Worm (Caenorhabditis elegans) whole organism, dauer: ENCODE results near the gene swt-6.

Experiments
- unc-62 ChIP-seq: sonication (generic microtip); optimal IDR thresholded peaks from 2 replicates; lab custom pipeline; 2017; ENCODE audit warnings: missing biosample characterization, missing genetic modification reagents, missing genetic modification characterization

The swt-6 gene

DNA sequence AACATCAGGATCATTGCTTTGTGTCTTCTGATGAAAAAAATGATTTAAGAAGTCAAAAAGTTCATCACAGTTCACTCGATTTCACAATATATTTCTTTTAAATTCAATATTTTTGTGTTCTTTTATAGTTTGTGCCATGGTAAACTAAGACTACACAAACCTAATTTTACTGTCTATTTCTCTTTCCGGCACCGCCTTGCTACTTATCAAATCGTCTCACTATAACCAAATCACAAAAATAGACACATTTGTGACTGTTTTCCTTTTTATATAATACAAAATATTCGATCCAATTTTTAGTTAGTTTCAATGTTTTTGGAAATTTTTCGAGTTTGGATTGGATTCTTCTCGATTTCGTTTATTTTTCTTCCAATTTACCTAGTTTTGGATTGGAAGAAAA lies at the start of gene swt-6:
Gene swt-6, plus strand, starts transcription at position 301 of the 400 bp plus-strand sequence.
- TF ChIP-seq unc-62 (GFP tag; lab: Kevin White, UChicago), result no peak

DNA sequence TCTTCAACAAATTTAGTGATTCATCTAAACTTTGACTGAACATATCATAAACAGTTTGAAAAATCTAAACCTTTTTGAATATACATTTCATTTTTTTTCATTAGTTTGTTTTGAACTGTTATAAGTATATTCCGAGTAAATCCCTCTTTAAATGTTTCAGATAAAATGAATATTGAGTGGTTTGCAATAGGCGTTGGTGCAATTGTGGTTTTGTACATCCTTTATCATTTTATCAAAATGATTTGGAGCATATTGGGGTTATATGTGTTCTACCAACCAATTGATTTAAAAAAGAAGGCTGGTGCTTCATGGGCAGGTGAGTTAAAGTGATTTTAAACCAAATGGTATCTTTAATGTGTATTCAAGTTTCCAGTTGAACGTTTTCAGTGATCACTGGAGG lies 49.7 kb upstream of the swt-6 start, which contains the start of gene stdh-3:
Gene stdh-3, plus strand, starts transcription at position 166 of the 400 bp plus-strand sequence.
- TF ChIP-seq unc-62 (GFP tag; lab: Kevin White, UChicago), result no peak

DNA sequence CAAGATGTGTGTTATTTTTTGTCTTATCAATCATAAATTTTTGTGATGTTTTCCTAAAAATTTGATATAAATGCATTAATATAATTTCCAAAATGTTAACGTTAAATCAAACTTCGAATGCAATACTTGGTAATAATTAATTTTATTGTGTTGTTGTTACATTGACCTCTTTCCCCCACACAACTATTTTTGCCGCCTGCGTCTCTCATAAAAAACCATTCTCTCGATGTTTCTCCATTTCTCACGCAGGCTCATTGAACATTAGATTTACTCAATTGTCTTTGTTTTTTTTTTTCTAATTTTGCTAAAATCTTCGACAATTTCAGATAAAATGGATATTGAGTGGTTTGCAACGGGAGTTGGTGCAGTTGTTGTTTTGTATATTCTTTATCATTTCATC lies 48.0 kb upstream of the swt-6 start, which contains the start of gene stdh-1:
Gene stdh-1, plus strand, starts transcription at position 327 of the 400 bp plus-strand sequence.
- no peak for TF ChIP-seq unc-62 (GFP tag; lab: Kevin White, UChicago)

DNA sequence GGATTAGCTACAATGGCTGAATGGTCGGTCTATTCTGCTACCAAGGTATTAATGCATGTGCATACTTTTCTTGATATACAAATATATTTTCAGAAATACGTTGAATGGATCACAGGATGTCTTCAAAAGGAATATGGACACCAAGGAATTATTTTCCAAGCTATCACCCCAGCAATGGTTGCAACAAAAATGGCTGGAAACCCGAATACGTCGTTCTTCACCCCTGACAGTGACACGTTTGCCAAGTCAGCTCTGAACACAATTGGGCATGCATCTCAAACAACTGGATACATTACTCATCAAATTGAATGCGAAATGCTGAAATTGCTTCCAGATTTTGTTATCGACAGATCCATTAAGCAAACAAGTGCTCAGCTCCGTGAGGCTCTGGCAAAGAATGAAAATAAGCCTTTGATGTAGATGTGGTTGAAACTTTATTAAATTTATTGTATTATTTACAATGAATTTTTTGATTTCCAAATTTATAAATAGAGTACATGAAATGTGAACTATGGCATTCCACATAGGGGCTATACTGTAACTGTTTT lies 46.5 kb upstream of the swt-6 start:
- no peak for TF ChIP-seq unc-62 (GFP tag; lab: Kevin White, UChicago)

DNA sequence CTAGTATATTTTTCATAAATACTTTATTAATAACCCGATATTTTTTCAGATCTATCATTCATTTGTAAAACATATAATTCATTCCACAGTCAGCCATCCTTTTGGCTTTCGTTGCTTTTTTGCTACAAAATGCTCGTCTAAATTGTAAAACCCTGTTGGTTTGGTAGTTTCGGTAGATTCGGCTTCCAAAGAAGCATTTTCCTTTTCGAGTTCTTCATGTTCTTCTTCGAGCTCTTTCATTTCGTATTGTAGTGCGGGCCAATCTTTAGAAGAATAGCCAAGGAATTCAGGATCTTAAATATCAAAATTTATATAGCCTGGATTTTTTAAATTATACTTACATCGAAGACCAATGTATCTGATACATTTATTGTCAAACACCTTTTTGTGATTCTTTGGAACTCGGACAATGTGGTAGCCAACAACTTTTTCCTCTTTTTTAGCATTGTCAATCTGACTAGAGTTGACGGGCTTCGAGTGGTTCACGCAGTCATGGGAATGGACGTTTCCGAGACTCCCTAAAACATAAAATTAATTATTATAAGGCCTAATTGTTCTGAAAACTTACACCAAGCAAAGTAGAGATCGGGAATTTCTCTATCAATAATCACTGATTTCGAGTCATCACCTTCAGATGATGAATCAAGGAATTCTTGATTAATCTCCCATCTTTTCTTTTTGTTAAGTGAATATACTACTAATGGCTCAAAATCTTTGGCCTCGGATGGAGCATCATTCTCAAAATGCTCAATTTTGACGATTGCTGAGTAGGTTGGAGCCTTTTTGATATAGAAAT lies 45.8 kb upstream of the swt-6 start:
- TF ChIP-seq unc-62 (GFP tag; lab: Kevin White, UChicago), result no peak

DNA sequence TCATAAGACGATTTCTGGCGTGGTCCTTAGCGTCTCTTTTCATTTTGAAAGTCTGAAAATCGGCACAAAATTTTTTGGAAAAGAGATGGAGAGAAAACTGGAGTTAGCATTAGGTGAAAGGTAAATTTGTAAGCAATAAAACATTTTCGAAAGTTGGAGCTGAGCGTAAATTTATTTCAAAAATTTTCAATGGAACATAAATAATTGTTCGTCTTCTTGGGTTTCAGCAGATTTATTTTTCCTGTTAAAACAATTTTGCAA lies 45.3 kb upstream of the swt-6 start, which contains the start of gene C06B3.6:
Gene C06B3.6, minus strand, starts transcription at position 52 of the 261 bp plus-strand sequence.
- TF ChIP-seq unc-62 (GFP tag; lab: Kevin White, UChicago), result no peak

DNA sequence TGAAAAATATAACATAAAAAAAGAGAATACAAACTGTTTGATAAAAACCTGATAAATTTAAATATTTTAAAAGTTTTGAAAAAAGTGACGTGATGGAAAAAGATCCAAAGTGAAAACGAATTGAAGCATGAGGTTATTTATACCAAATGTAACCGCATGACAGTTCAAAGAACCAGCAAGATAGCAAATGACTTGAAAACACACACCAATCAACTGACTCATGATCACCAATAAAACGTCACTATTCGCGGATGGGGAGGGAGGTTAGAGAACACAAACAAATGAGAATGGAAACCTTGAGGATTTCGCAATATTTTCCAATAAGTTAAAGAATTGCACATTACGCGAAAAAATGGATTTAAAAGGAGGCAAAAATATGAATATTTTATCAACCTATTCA lies 44.8 kb upstream of the swt-6 start, which contains the start of gene C06B3.7:
Gene C06B3.7, plus strand, starts transcription at position 287 of the 400 bp plus-strand sequence.
- no peak for TF ChIP-seq unc-62 (GFP tag; lab: Kevin White, UChicago)

DNA sequence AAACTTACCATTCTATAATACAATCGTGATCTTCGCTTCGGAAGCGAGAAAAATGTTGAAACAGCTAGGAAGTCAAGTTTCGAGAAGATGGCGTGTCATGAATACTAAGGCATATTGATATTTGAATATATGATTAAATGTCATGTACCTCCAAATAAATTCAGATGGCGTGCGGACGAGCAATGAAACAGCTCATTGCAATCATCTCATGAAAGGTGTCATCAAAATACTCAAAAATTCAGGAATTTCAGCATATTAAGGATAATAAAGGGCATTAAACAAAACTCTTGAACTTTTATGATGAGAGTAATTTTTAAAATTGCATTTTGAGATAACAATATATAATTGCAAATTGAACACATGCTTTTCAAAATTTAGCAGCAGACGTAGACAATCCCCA lies 38.8 kb upstream of the swt-6 start, which contains the start of gene gcy-32:
Gene gcy-32, minus strand, starts transcription at position 101 of the 400 bp plus-strand sequence.
- TF ChIP-seq unc-62 (GFP tag; lab: Kevin White, UChicago), result no peak

DNA sequence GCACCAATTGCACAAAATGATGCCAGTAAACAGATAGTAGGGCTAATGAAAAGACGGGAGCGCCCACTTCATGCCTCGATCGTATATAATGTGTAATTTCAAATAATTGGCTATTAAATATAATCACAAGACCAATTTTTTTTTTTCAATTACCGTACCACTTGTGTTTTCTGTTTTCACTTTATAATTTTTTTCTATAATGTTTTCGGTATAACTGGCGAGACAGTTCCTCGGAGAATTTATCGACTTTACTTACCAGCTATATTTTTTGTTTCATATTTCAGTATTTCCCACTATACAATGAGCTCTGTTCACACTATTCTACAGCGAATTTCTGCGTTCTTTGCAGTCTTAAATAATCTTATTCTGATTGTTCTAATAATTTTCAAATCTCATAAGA lies 38.0 kb upstream of the swt-6 start, which contains the start of gene str-252:
Gene str-252, plus strand, starts transcription at position 301 of the 400 bp plus-strand sequence.
- TF ChIP-seq unc-62 (GFP tag; lab: Kevin White, UChicago), result no peak

DNA sequence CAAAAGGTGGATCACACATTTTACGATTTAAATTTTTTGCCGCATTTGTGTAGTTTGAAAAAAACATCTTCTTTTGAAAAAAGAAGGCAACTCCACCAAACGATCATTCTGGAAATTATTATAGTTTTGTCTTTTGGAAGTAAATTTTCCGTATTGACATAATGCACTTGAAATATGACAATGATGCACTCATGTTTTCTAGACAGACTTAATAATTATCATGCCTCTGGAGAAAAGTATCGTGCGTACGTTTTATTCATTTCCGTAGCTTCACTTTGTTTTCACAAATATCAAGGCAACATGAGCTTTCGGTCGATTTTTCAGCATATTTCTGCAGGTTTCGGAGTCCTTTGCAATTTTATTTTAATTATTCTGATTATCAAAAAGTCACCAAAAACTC lies 35.8 kb upstream of the swt-6 start, which contains the start of gene str-250:
Gene str-250, plus strand, starts transcription at position 301 of the 400 bp plus-strand sequence.
- TF ChIP-seq unc-62 (GFP tag; lab: Kevin White, UChicago), result no peak

DNA sequence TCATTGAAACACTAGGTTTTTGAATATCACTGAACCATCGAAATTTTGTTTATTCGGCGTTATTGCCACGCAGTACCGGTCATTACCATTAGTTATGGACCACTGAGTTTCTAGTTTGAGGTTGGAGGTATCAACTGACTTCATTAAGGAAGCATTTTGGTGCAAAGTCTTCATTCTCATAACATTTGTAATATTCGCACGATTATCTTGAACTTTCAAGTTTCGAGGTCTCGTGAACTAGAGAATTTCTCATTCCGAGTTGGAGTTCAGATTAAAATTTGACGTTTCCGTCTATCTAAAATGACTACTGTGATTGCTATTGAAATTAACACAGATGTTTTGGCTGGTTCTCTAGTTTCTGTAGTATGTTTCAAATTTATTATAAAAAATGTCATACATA lies 33.4 kb upstream of the swt-6 start, which contains the start of gene srx-42:
Gene srx-42, plus strand, starts transcription at position 301 of the 400 bp plus-strand sequence.
- TF ChIP-seq unc-62 (GFP tag; lab: Kevin White, UChicago), result no peak

DNA sequence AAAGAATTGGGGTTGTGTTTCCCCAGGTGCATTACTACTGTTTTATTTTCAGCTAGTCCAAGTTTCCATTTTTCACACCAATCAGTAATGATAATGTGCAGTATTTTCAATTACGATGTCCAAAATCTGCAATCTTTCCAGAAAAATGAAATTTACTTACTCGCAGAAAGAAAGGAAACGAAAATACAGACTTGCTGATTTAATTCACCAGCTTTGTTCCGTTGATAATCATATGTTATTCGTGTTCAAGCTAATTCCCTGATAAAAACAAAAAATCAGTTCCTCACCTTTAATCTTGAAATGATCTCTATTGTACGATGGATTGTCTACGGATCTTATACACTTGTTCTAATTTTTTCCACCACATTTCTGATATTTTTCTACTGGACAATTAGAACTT lies 30.3 kb upstream of the swt-6 start, which contains the start of gene srxa-11:
Gene srxa-11, plus strand, starts transcription at position 301 of the 400 bp plus-strand sequence.
- no peak for TF ChIP-seq unc-62 (GFP tag; lab: Kevin White, UChicago)

DNA sequence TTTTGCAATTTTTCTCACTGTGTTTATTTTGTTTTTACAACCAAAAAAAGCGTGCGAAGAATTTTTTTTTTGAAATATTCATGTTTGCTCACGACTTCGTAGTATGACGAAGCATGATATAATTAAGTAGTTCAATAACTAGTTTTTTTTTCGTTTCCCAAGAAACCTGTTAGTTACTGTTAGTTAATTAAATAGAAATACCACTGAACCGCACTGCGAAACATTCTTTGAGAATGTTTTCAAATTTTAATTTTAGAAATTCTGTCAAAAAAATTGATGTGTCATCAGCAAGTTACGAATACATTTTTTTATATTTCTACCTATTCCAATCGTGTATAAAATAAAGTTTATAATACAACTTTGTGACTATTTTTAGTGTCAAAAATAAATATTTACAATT lies 27.8 kb upstream of the swt-6 start, which contains the start of gene srxa-12:
Gene srxa-12, plus strand, starts transcription at position 301 of the 400 bp plus-strand sequence.
- no peak for TF ChIP-seq unc-62 (GFP tag; lab: Kevin White, UChicago)

DNA sequence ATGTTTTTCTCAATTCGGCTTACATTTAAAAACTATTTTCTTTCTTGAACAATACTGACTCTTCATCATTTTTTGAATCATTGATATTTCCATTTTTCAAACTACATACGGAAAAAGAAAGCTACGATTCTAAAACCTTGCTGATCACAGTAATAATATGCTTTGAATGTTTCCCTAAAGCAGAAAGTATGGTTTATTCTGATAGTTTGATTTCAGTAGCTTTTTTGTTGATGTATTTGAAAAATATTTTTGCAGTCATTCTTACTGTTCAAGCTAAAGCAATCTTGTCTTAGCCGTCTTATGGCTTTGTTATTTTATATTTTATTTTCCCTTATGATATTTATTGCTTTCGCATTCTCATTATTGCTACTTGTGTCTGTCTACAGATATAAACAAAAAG lies 24.7 kb upstream of the swt-6 start, which contains the start of gene srxa-13:
Gene srxa-13, plus strand, starts transcription at position 301 of the 400 bp plus-strand sequence.
- TF ChIP-seq unc-62 (GFP tag; lab: Kevin White, UChicago), result no peak

DNA sequence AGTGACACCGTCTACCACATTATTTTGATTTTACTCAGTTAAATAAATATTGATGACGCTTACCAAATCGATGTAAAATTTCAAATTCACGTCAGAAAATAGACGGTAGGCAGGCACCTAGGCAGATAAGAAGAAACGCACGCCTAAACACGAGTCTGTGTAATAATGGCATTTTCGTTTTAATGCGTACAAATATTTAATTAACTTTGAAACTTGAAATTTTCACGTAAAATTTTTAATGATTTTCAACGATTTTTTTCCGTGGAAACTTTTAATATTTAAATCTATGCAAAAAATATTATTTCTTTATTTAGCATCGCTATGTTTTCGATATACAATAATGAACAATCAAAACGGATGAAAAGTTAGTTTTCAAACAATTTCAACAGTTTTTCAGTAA lies 22.9 kb upstream of the swt-6 start, which contains the start of gene C06B3.16:
Gene C06B3.16, plus strand, starts transcription at position 301 of the 400 bp plus-strand sequence.
- no peak for TF ChIP-seq unc-62 (GFP tag; lab: Kevin White, UChicago)

DNA sequence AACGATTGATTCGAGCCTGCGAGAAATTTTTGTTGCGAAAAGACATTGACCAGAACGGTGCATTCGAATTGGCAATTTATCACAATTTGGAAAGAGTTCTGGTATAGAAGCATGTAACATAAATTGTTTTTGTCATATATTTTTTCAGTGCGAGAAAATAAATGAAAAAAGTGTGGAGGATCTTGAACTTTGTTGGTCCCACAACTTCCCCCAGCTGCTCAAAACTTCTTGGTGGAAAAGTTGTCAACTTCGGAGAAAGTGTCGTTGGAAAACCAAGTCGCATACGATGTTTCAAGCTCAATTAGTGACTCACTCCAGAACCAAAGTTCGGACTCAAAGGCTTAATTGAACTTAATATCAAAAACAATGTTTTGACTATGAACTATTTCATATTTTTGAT lies 22.2 kb upstream of the swt-6 start:
- no peak for TF ChIP-seq unc-62 (GFP tag; lab: Kevin White, UChicago)
